Fruit fly (Drosophila melanogaster) whole organism, embryonic: ENCODE measurements around the gene Cyp4d1.

Source experiments
- Atf6 ChIP-seq: fragments of 200-800 bp; sonication (Bioruptor generic); IDR thresholded peaks from 2 replicates; pipeline ENCODE4 v1.3.6; 2022; ENCODE audit warnings: missing biosample characterization, missing genetic modification characterization
- B-H1 ChIP-seq: fragments of 200-800 bp; sonication (Bioruptor generic); IDR thresholded peaks from 3 replicates; pipeline ENCODE4 v1.3.6; 2022; ENCODE audit warnings: missing biosample characterization, missing genetic modification characterization
- B-H2 ChIP-seq: fragments of 200-800 bp; sonication (Bioruptor generic); optimal IDR thresholded peaks from 2 replicates; lab custom pipeline; 2018; ENCODE audit warnings: missing biosample characterization, mild to moderate bottlenecking, missing genetic modification characterization
- BEAF-32 ChIP-seq: fragments of 200-800 bp; sonication (Bioruptor generic); optimal IDR thresholded peaks from 3 replicates; lab custom pipeline; 2017; ENCODE audit warnings: missing biosample characterization, missing genetic modification characterization, mild to moderate bottlenecking, moderate library complexity, missing genetic modification reagents
- Bteb2 ChIP-seq: fragments of 200-800 bp; sonication (Bioruptor generic); optimal IDR thresholded peaks from 2 replicates; lab custom pipeline; 2016; ENCODE audit warnings: missing biosample characterization, missing genetic modification characterization
- CG1024 ChIP-seq: fragments of 200-800 bp; sonication (Bioruptor generic); IDR thresholded peaks from 2 replicates; pipeline ENCODE4 v1.3.6; 2022; ENCODE audit warnings: missing biosample characterization, missing genetic modification characterization
- CG10321 ChIP-seq: fragments of 200-800 bp; sonication (Bioruptor generic); IDR thresholded peaks from 2 replicates; pipeline ENCODE4 v1.3.6; 2022; ENCODE audit warnings: missing biosample characterization, missing genetic modification characterization
- CG10543 ChIP-seq: fragments of 200-800 bp; sonication (Bioruptor generic); optimal IDR thresholded peaks from 3 replicates; lab custom pipeline; 2017; ENCODE audit warnings: missing biosample characterization, mild to moderate bottlenecking, missing genetic modification characterization, moderate library complexity
- CG11085 ChIP-seq: fragments of 200-800 bp; sonication (Bioruptor generic); IDR thresholded peaks from 2 replicates; pipeline ENCODE4 v1.3.6; 2022; ENCODE audit warnings: missing biosample characterization, missing genetic modification characterization
- CG13424 ChIP-seq: fragments of 200-800 bp; sonication (Bioruptor generic); optimal IDR thresholded peaks from 2 replicates; lab custom pipeline; 2019; ENCODE audit warnings: missing biosample characterization, mild to moderate bottlenecking, missing genetic modification characterization, moderate library complexity
- CG14441 ChIP-seq: fragments of 200-800 bp; sonication (Bioruptor generic); IDR thresholded peaks from 2 replicates; pipeline ENCODE4 v1.3.6; 2022; ENCODE audit warnings: missing biosample characterization, missing genetic modification characterization
- CG14860 ChIP-seq: fragments of 200-800 bp; sonication (Bioruptor generic); IDR thresholded peaks from 3 replicates; pipeline ENCODE4 v1.3.6; 2022; ENCODE audit warnings: missing biosample characterization, missing genetic modification characterization; ENCODE audit not compliant: partially characterized antibody
- CG1647 ChIP-seq: fragments of 200-800 bp; sonication (Bioruptor generic); optimal IDR thresholded peaks from 3 replicates; lab custom pipeline; 2016; ENCODE audit warnings: missing biosample characterization, missing genetic modification characterization
- CG2712 ChIP-seq: fragments of 200-800 bp; optimal IDR thresholded peaks from 3 replicates; lab custom pipeline; 2019; ENCODE audit warnings: missing biosample characterization, mild to moderate bottlenecking, missing genetic modification characterization, moderate library complexity
- CG33213 ChIP-seq: fragments of 200-800 bp; sonication (Bioruptor generic); optimal IDR thresholded peaks from 3 replicates; lab custom pipeline; 2016; ENCODE audit warnings: missing biosample characterization, missing genetic modification characterization
- CG42726 ChIP-seq: fragments of 200-800 bp; sonication (Bioruptor generic); IDR thresholded peaks from 2 replicates; pipeline ENCODE4 v1.3.6; 2022; ENCODE audit warnings: missing biosample characterization, missing genetic modification characterization; ENCODE audit not compliant: partially characterized antibody
- CG4404 ChIP-seq: fragments of 200-800 bp; sonication (Bioruptor generic); IDR thresholded peaks from 2 replicates; pipeline ENCODE4 v1.3.6; 2022; ENCODE audit warnings: missing biosample characterization, missing genetic modification characterization
- CG5180 ChIP-seq: fragments of 200-800 bp; sonication (Bioruptor generic); optimal IDR thresholded peaks from 3 replicates; lab custom pipeline; 2017; ENCODE audit warnings: missing biosample characterization, missing genetic modification characterization, mild to moderate bottlenecking, moderate library complexity, missing genetic modification reagents
- CG6272 ChIP-seq: fragments of 200-800 bp; sonication (Bioruptor generic); IDR thresholded peaks from 2 replicates; pipeline ENCODE4 v1.3.6; 2022; ENCODE audit warnings: missing biosample characterization, missing genetic modification characterization
- CG6683 ChIP-seq: fragments of 200-800 bp; sonication (Bioruptor generic); optimal IDR thresholded peaks from 2 replicates; lab custom pipeline; 2017; ENCODE audit warnings: missing biosample characterization, mild to moderate bottlenecking, missing genetic modification characterization, missing genetic modification reagents
- CG6765 ChIP-seq: fragments of 200-800 bp; sonication (Bioruptor generic); optimal IDR thresholded peaks from 3 replicates; lab custom pipeline; 2017; ENCODE audit warnings: missing biosample characterization, mild to moderate bottlenecking, missing genetic modification characterization
- CG9727 ChIP-seq: fragments of 200-800 bp; sonication (Bioruptor generic); optimal IDR thresholded peaks from 3 replicates; lab custom pipeline; 2017; ENCODE audit warnings: missing biosample characterization, mild to moderate bottlenecking, missing genetic modification characterization
- CHES-1-like ChIP-seq: fragments of 200-800 bp; sonication (Bioruptor generic); optimal IDR thresholded peaks from 2 replicates; lab custom pipeline; 2016; ENCODE audit warnings: missing biosample characterization, missing genetic modification characterization
- Camta ChIP-seq: fragments of 200-800 bp; sonication (Bioruptor generic); optimal IDR thresholded peaks from 2 replicates; lab custom pipeline; 2016; ENCODE audit warnings: missing biosample characterization, missing genetic modification characterization
- Deaf1 ChIP-seq: fragments of 200-800 bp; optimal IDR thresholded peaks from 3 replicates; lab custom pipeline; 2019; ENCODE audit warnings: missing biosample characterization, mild to moderate bottlenecking, missing genetic modification characterization, moderate library complexity
- Dek ChIP-seq: fragments of 200-800 bp; sonication (Bioruptor generic); optimal IDR thresholded peaks from 3 replicates; lab custom pipeline; 2019; ENCODE audit warnings: missing biosample characterization, mild to moderate bottlenecking, missing genetic modification characterization, moderate library complexity
- Dref ChIP-seq: fragments of 200-800 bp; sonication (Bioruptor generic); IDR thresholded peaks from 2 replicates; pipeline ENCODE4 v1.3.6; 2022; ENCODE audit warnings: missing biosample characterization, missing genetic modification characterization
- Elba2 ChIP-seq: fragments of 200-800 bp; sonication (Bioruptor generic); optimal IDR thresholded peaks from 3 replicates; lab custom pipeline; 2016; ENCODE audit warnings: missing biosample characterization, missing genetic modification characterization
- Gsc ChIP-seq: fragments of 200-800 bp; sonication (Bioruptor generic); IDR thresholded peaks from 2 replicates; pipeline ENCODE4 v1.3.6; 2022; ENCODE audit warnings: missing biosample characterization, missing genetic modification characterization
- NC2β ChIP-seq: fragments of 200-800 bp; sonication (Bioruptor generic); optimal IDR thresholded peaks from 2 replicates; lab custom pipeline; 2016; ENCODE audit warnings: missing biosample characterization, missing genetic modification characterization
- Sin3A ChIP-seq: fragments of >200 bp; optimal IDR thresholded peaks from 2 replicates; lab custom pipeline; 2018
- Sox102F ChIP-seq: fragments of 200-800 bp; sonication (Bioruptor generic); optimal IDR thresholded peaks from 2 replicates; lab custom pipeline; 2018; ENCODE audit warnings: missing biosample characterization, mild to moderate bottlenecking, missing genetic modification characterization, moderate library complexity
- Ssrp ChIP-seq: fragments of 200-800 bp; sonication (Bioruptor generic); optimal IDR thresholded peaks from 2 replicates; lab custom pipeline; 2018; ENCODE audit warnings: missing biosample characterization, mild to moderate bottlenecking, missing genetic modification characterization, moderate library complexity
- Xrp1 ChIP-seq: fragments of 200-800 bp; sonication (Bioruptor generic); IDR thresholded peaks from 2 replicates; pipeline ENCODE4 v1.3.6; 2022; ENCODE audit warnings: missing biosample characterization, missing genetic modification characterization
- YL-1 ChIP-seq: fragments of 200-800 bp; sonication (Bioruptor generic); optimal IDR thresholded peaks from 3 replicates; lab custom pipeline; 2017; ENCODE audit warnings: missing biosample characterization, mild to moderate bottlenecking, missing genetic modification characterization
- ab ChIP-seq: fragments of 200-800 bp; sonication (Bioruptor generic); optimal IDR thresholded peaks from 2 replicates; lab custom pipeline; 2016; ENCODE audit warnings: missing biosample characterization, missing genetic modification characterization
- ato ChIP-seq: fragments of 200-800 bp; sonication (Bioruptor generic); IDR thresholded peaks from 2 replicates; pipeline ENCODE4 v1.3.6; 2022; ENCODE audit warnings: missing biosample characterization, missing genetic modification characterization; ENCODE audit not compliant: partially characterized antibody
- bsh ChIP-seq, 2 experiments: fragments of 200-800 bp; sonication (Bioruptor generic); optimal IDR thresholded peaks; 2 replicates each; lab custom pipeline; 2017 to 2018; ENCODE audit warnings: mild to moderate bottlenecking in 2 of 2, missing biosample characterization in 2 of 2, missing genetic modification characterization in 2 of 2, moderate library complexity in 1 of 2
- chif ChIP-seq, 2 experiments: fragments of 200-800 bp; sonication (Bioruptor generic); optimal IDR thresholded peaks; 3 replicates each; lab custom pipeline; 2016; ENCODE audit warnings: missing biosample characterization in 2 of 2, missing genetic modification characterization in 2 of 2
- danr ChIP-seq: fragments of 200-800 bp; sonication (Bioruptor generic); IDR thresholded peaks from 2 replicates; pipeline ENCODE4 v1.3.6; 2022; ENCODE audit warnings: missing biosample characterization, missing genetic modification characterization
- dm ChIP-seq: fragments of 200-800 bp; sonication (Bioruptor generic); optimal IDR thresholded peaks from 3 replicates; lab custom pipeline; 2016; ENCODE audit warnings: missing biosample characterization, missing genetic modification characterization
- dmrt11E ChIP-seq: fragments of 200-800 bp; sonication (Bioruptor generic); optimal IDR thresholded peaks from 3 replicates; lab custom pipeline; 2018; ENCODE audit warnings: missing biosample characterization, mild to moderate bottlenecking, missing genetic modification characterization, moderate library complexity
- mam ChIP-seq: fragments of 200-800 bp; sonication (Bioruptor generic); optimal IDR thresholded peaks from 3 replicates; lab custom pipeline; 2016; ENCODE audit warnings: missing biosample characterization, missing genetic modification characterization
- sens ChIP-seq: fragments of 200-800 bp; sonication (Bioruptor generic); peaks from one replicate; lab custom pipeline; 2016; ENCODE audit warnings: missing biosample characterization, missing genetic modification characterization
- stc ChIP-seq: fragments of 200-800 bp; sonication (Bioruptor generic); IDR thresholded peaks from 2 replicates; pipeline ENCODE4 v1.3.6; 2022; ENCODE audit warnings: missing biosample characterization, missing genetic modification characterization
- sug ChIP-seq: fragments of 200-800 bp; optimal IDR thresholded peaks from 2 replicates; lab custom pipeline; 2019; ENCODE audit warnings: missing biosample characterization, mild to moderate bottlenecking, missing genetic modification characterization, moderate library complexity
- tna ChIP-seq: fragments of 200-800 bp; sonication (Bioruptor generic); IDR thresholded peaks from 2 replicates; pipeline ENCODE4 v1.3.6; 2022; ENCODE audit warnings: missing biosample characterization, missing genetic modification characterization; ENCODE audit not compliant: partially characterized antibody
- tup ChIP-seq: fragments of 200-800 bp; sonication (Bioruptor generic); optimal IDR thresholded peaks from 2 replicates; lab custom pipeline; 2016; ENCODE audit warnings: missing biosample characterization, mild to moderate bottlenecking, missing genetic modification characterization, moderate library complexity
- twi ChIP-seq: fragments of 200-800 bp; optimal IDR thresholded peaks from 2 replicates; lab custom pipeline; 2019; ENCODE audit warnings: missing biosample characterization, mild to moderate bottlenecking, missing genetic modification characterization, moderate library complexity
- zen ChIP-seq: fragments of 200-800 bp; sonication (Bioruptor generic); optimal IDR thresholded peaks from 3 replicates; lab custom pipeline; 2018; ENCODE audit warnings: missing biosample characterization, mild to moderate bottlenecking, missing genetic modification characterization, moderate library complexity

Gene Cyp4d1

DNA sequence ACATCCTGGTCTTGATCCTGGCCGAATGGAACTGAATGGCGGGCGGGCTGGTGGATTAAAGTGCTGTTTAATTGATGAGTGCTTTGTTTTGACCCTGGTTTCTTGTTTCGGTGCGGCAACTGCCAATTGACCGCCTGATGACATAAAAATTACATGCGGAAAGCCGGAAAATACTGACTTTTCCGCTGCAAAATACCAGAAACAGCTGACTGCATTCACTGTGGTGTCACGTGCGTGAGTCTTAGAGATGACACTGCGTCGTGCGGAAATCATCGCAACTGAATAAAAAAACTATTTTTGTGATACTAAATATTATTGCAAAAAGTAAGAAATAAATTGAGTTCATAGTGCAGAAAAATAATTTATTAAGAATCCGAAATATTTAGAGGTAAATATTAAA, 12.5 kb downstream of the Cyp4d1 start, which contains the start of gene bcn92 (continued):
- TF ChIP-seq CG11085 (GFP tag; lab: Robert Waterston, UW), result 0 out of 2 replicates have a peak, but pooled peaks have one; percentile 11
- TF ChIP-seq BEAF-32 (GFP tag; lab: Kevin White, UChicago), result peak; percentile 90
- peak; percentile 30 for TF ChIP-seq Sin3A
- TF ChIP-seq stc (GFP tag; lab: Robert Waterston, UW), result 0 out of 2 replicates have a peak, but pooled peaks have one; percentile 9
- TF ChIP-seq twi, result no peak
- TF ChIP-seq CG33213 (GFP tag; lab: Kevin White, UChicago), result peak; percentile 11
- peak; percentile 26 for TF ChIP-seq Sox102F (GFP tag; lab: Kevin White, UChicago)
- TF ChIP-seq CG1024, result 0 out of 2 replicates have a peak, but pooled peaks have one; percentile 11
- no peak for TF ChIP-seq CG6765 (GFP tag; lab: Kevin White, UChicago)
- peak; percentile 29 for TF ChIP-seq CHES-1-like (GFP tag; lab: Kevin White, UChicago)
- peak; percentile 15; the same call in 1 of the 2 replicates for TF ChIP-seq Xrp1
- TF ChIP-seq CG9727, result peak; percentile 27
- no peak for TF ChIP-seq ab (GFP tag; lab: Kevin White, UChicago)
- peak; percentile 64 for TF ChIP-seq dm (GFP tag; lab: Kevin White, UChicago)
- TF ChIP-seq CG6683 (GFP tag; lab: Kevin White, UChicago), result no peak
- TF ChIP-seq zen (tag; lab: Kevin White, UChicago), result peak; percentile 3
- peak; percentile 10 for TF ChIP-seq NC2β (GFP tag; lab: Kevin White, UChicago)
- peak; percentile 2 for TF ChIP-seq Ssrp (tag; lab: Kevin White, UChicago)
- peak; percentile 45 for TF ChIP-seq Camta (GFP tag; lab: Kevin White, UChicago)
- TF ChIP-seq dmrt11E (tag; lab: Kevin White, UChicago), result peak; percentile 9
- 0 out of 2 replicates have a peak, but pooled peaks have one; percentile 23 for TF ChIP-seq Atf6 (GFP tag; lab: Robert Waterston, UW)
- no peak for TF ChIP-seq Gsc (GFP tag; lab: Robert Waterston, UW)
- peak; percentile 26 for TF ChIP-seq Bteb2 (GFP tag; lab: Kevin White, UChicago)
- TF ChIP-seq CG14860 (GFP tag; lab: Robert Waterston, UW), result peak; percentile 92
- TF ChIP-seq CG42726 (GFP tag; lab: Robert Waterston, UW), result peak; percentile 92
- peak; percentile 85 for TF ChIP-seq tna
- TF ChIP-seq bsh (GFP tag; optimal IDR thresholded peaks at IDR 0.05; lab: Kevin White, UChicago), result peak in 1 of 2 experiments; percentile 16
- TF ChIP-seq B-H1 (GFP tag; lab: Robert Waterston, UW), result no peak
- TF ChIP-seq Elba2 (GFP tag; lab: Kevin White, UChicago), result peak; percentile 92
- peak; percentile 16 for TF ChIP-seq Dek (tag; lab: Kevin White, UChicago)
- TF ChIP-seq Deaf1 (tag; lab: Kevin White, UChicago), result no peak
- peak; percentile 38 for TF ChIP-seq CG13424 (tag; lab: Kevin White, UChicago)
- TF ChIP-seq CG10321, result no peak
- peak; percentile 23 for TF ChIP-seq YL-1 (GFP tag; lab: Kevin White, UChicago)
- no peak for TF ChIP-seq CG5180 (GFP tag; lab: Kevin White, UChicago)
- peak; percentile 87 for TF ChIP-seq ato (GFP tag; lab: Robert Waterston, UW)
- peak; percentile 43 for TF ChIP-seq CG2712 (tag; lab: Kevin White, UChicago)
- peak; percentile 32 for TF ChIP-seq B-H2 (GFP tag; lab: Kevin White, UChicago)
- no peak for TF ChIP-seq danr (GFP tag; lab: Robert Waterston, UW)
- TF ChIP-seq chif (GFP tag; optimal IDR thresholded peaks at IDR 0.05; lab: Kevin White, UChicago), result peak; percentile 12 to 35
- TF ChIP-seq Dref (GFP tag; lab: Robert Waterston, UW), result peak; percentile 32; the same call in 1 of the 2 replicates
- TF ChIP-seq sens (GFP tag; lab: Kevin White, UChicago), result peak; percentile 84
- peak; percentile 31; the same call in 1 of the 2 replicates for TF ChIP-seq CG6272 (GFP tag; lab: Robert Waterston, UW)
- peak; percentile 3 for TF ChIP-seq tup (GFP tag; lab: Kevin White, UChicago)
- peak; percentile 17 for TF ChIP-seq CG10543 (GFP tag; lab: Kevin White, UChicago)
- TF ChIP-seq sug (tag; lab: Kevin White, UChicago), result peak; percentile 48
- peak; percentile 26 for TF ChIP-seq CG1647 (GFP tag; lab: Kevin White, UChicago)
- TF ChIP-seq mam (GFP tag; lab: Kevin White, UChicago), result peak; percentile 54
- no peak for TF ChIP-seq CG4404 (GFP tag; lab: Robert Waterston, UW)
- TF ChIP-seq CG14441, result peak; percentile 33; the same call in 1 of the 2 replicates
